Fruit fly (Drosophila melanogaster): ENCODE results near the gene mRpL47.

mRpL47 gene

dm6 chr3R:9496748-9497147 lies 19.0 kb downstream of the mRpL47 start (continued):
- TF ChIP-seq Blimp-1 (GFP tag; optimal IDR thresholded peaks at IDR 0.05) (no peak), CG8119 (GFP tag; IDR thresholded peaks at IDR 0.05) (no peak), CG7368 (GFP tag; optimal IDR thresholded peaks at IDR 0.05) (no peak), CG15336 (GFP tag; IDR thresholded peaks at IDR 0.05) (no peak), Met (GFP tag; optimal IDR thresholded peaks at IDR 0.05) (peak; percentile 47), Sox14 (GFP tag; optimal IDR thresholded peaks at IDR 0.05) (peak; percentile 52), CG6276 (GFP tag; optimal IDR thresholded peaks at IDR 0.05) (no peak), CG10631 (GFP tag; optimal IDR thresholded peaks at IDR 0.05) (peak; percentile 19), cyc (GFP tag; optimal IDR thresholded peaks at IDR 0.05) (peak; percentile 50), CG11762 (GFP tag; optimal IDR thresholded peaks at IDR 0.05; ENCODE audit: insufficient read depth) (no peak)

DNA sequence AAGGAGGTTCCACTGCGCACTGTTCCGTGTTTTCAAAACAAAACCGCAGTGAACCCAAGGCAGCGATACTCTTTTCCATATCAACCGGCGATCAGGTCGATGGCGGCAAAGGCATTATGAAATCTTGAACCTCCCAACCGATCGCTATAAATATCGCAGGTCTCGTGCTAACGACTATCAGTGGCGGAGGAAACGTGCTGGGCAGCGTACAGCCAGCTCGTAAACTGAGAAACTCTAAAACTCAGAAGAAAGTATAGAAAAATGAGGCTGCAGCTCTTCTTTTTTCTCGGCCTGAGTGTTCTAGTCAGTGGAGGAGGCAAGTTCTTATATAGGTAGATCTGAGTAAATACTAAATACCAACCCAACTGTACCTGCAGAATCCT lies 21.1 kb downstream of the mRpL47 start, which contains the start of gene phu:
Gene phu, plus strand, starts transcription at position 175 of the 383 bp plus-strand sequence.
- no peak for TF ChIP-seq pdm3 (GFP tag; optimal IDR thresholded peaks at IDR 0.05)
- TF ChIP-seq Hr4 (GFP tag; optimal IDR thresholded peaks at IDR 0.05), result no peak
- no peak for TF ChIP-seq CG8319 (GFP tag; optimal IDR thresholded peaks at IDR 0.05)
- no peak for TF ChIP-seq CG16779 (tag; optimal IDR thresholded peaks at IDR 0.05)
- TF ChIP-seq Ets21C (GFP tag; optimal IDR thresholded peaks at IDR 0.05), result no peak
- TF ChIP-seq CG6276 (GFP tag; optimal IDR thresholded peaks at IDR 0.05), result no peak
- TF ChIP-seq CG34406 (GFP tag; optimal IDR thresholded peaks at IDR 0.05), result no peak
- TF ChIP-seq Gug (GFP tag; IDR thresholded peaks at IDR 0.05), result no peak
- no peak for TF ChIP-seq CG6854 (GFP tag; optimal IDR thresholded peaks at IDR 0.05)
- peak; percentile 70 for TF ChIP-seq svp (GFP tag)
- TF ChIP-seq esn (GFP tag; optimal IDR thresholded peaks at IDR 0.05), result no peak
- TF ChIP-seq vri (GFP tag; optimal IDR thresholded peaks at IDR 0.05), result peak; percentile 8
- no peak for TF ChIP-seq Eip93F (GFP tag; optimal IDR thresholded peaks at IDR 0.05)
- no peak for TF ChIP-seq CG3919 (GFP tag; optimal IDR thresholded peaks at IDR 0.05)
- TF ChIP-seq ss (GFP tag; optimal IDR thresholded peaks at IDR 0.05), result no peak
- no peak for TF ChIP-seq topi (GFP tag; optimal IDR thresholded peaks at IDR 0.05)
- no peak for TF ChIP-seq Ets96B (tag; optimal IDR thresholded peaks at IDR 0.05)

- TF ChIP-seq Sox15 (GFP tag; optimal IDR thresholded peaks at IDR 0.05) (peak; percentile 46), CG3032 (tag; optimal IDR thresholded peaks at IDR 0.05) (peak; percentile 15), Eip75B (GFP tag; optimal IDR thresholded peaks at IDR 0.05) (no peak), esn (GFP tag; optimal IDR thresholded peaks at IDR 0.05) (peak; percentile 53), Sox14 (GFP tag; optimal IDR thresholded peaks at IDR 0.05) (peak; percentile 14), Blimp-1 (GFP tag; optimal IDR thresholded peaks at IDR 0.05) (no peak), Hr4 (GFP tag; optimal IDR thresholded peaks at IDR 0.05) (peak; percentile 27), dac (GFP tag; optimal IDR thresholded peaks at IDR 0.05) (no peak), CG11902 (GFP tag; optimal IDR thresholded peaks at IDR 0.05) (no peak), Gug (GFP tag; IDR thresholded peaks at IDR 0.05) (no peak), CG6808 (GFP tag; optimal IDR thresholded peaks at IDR 0.05) (no peak), Lpt (GFP tag; optimal IDR thresholded peaks at IDR 0.05) (no peak), CG7368 (GFP tag; optimal IDR thresholded peaks at IDR 0.05) (no peak), dsx (GFP tag; optimal IDR thresholded peaks at IDR 0.05; ENCODE audit: poor library complexity, severe bottlenecking) (no peak), Hr39 (GFP tag; optimal IDR thresholded peaks at IDR 0.05) (peak; percentile 39), fd85E (GFP tag; optimal IDR thresholded peaks at IDR 0.05) (no peak), OdsH (GFP tag; optimal IDR thresholded peaks at IDR 0.05) (peak; percentile 41), CG34406 (GFP tag; optimal IDR thresholded peaks at IDR 0.05) (no peak), CG6792 (GFP tag; optimal IDR thresholded peaks at IDR 0.05) (peak; percentile 29), CG4318 (GFP tag; optimal IDR thresholded peaks at IDR 0.05) (peak; percentile 2), Met (GFP tag; optimal IDR thresholded peaks at IDR 0.05) (peak; percentile 40), lz (GFP tag; optimal IDR thresholded peaks at IDR 0.05) (peak; percentile 42), CG8319 (GFP tag; optimal IDR thresholded peaks at IDR 0.05) (no peak), CG31627 (GFP tag; optimal IDR thresholded peaks at IDR 0.05) (peak; percentile 38), Eip78C (GFP tag) (peak; percentile 61), salr (GFP tag; optimal IDR thresholded peaks at IDR 0.05) (no peak), pdm3 (GFP tag; optimal IDR thresholded peaks at IDR 0.05) (peak; percentile 30), ss (GFP tag; optimal IDR thresholded peaks at IDR 0.05) (peak in 1 of 2 experiments; percentile 4), net (GFP tag; optimal IDR thresholded peaks at IDR 0.05) (peak; percentile 2), acj6 (GFP tag; optimal IDR thresholded peaks at IDR 0.05) (peak; percentile 30), Eip93F (GFP tag; optimal IDR thresholded peaks at IDR 0.05) (no peak)
Observed at dm6 chr3R:9493627-9494626, 21.8 kb downstream of the mRpL47 start, which contains the start of gene CG16779. Gene CG16779 (minus strand): TSS chr3R:9493677.

All from whole organism, prepupa.